Fruit fly (Drosophila melanogaster): Measurements from ENCODE around the gene CG10864.

Gene CG10864

DNA sequence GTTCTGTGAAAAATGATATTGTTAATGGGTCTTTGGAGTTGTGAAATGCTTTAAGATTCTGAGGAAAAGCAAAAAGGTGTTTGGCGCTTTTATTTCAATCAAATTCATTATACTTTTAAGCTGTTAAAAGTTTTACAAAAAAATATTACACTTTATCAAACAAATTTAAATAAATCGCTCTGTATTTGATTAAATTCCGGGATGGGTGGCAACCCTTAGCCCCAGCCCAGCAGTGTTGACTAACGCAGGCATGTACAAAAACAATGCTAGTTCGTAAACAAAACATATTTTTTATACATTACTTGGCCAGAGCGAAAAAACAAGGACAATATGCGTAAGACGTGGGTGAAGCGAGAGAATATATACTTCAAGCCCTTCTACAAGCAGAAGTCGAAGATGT, 6.7 kb downstream of the CG10864 start, which contains the start of gene CG7685 (continued):
- TF ChIP-seq ato (GFP tag; IDR thresholded peaks at IDR 0.05; ENCODE audit: partially characterized antibody) (no peak), Trl (optimal IDR thresholded peaks at IDR 0.05) (no peak), Trl (GFP tag; optimal IDR thresholded peaks at IDR 0.05) (peak; percentile 72), kni (GFP tag; optimal IDR thresholded peaks at IDR 0.05) (no peak), Tbp (GFP tag; optimal IDR thresholded peaks at IDR 0.05) (no peak), tup (GFP tag; optimal IDR thresholded peaks at IDR 0.05) (peak; percentile 50), bab2 (GFP tag; optimal IDR thresholded peaks at IDR 0.05) (peak; percentile 71), cg (GFP tag; optimal IDR thresholded peaks at IDR 0.05) (no peak), dpn (GFP tag; optimal IDR thresholded peaks at IDR 0.05) (peak; percentile 65 to 66), Taf1 (GFP tag; IDR thresholded peaks at IDR 0.05) (0 out of 2 replicates have a peak, but pooled peaks have one; percentile 8), p53 (GFP tag; optimal IDR thresholded peaks at IDR 0.05) (no peak), CG18011 (GFP tag; optimal IDR thresholded peaks at IDR 0.05) (peak; percentile 57), kah (GFP tag; optimal IDR thresholded peaks at IDR 0.05) (peak; percentile 56), ttk (GFP tag; IDR thresholded peaks at IDR 0.05) (0 out of 2 replicates have a peak, but pooled peaks have one; percentile 22), CG2678 (tag; optimal IDR thresholded peaks at IDR 0.05) (peak; percentile 68), klu (GFP tag; IDR thresholded peaks at IDR 0.05) (no peak), NC2α (GFP tag; optimal IDR thresholded peaks at IDR 0.05) (no peak), CG6254 (GFP tag; optimal IDR thresholded peaks at IDR 0.05) (no peak), Blimp-1 (GFP tag; optimal IDR thresholded peaks at IDR 0.05) (peak; percentile 38), CG9727 (GFP tag; optimal IDR thresholded peaks at IDR 0.05) (peak; percentile 40), chm (GFP tag; IDR thresholded peaks at IDR 0.05) (peak; percentile 77; the same call in 1 of the 2 replicates), CG2875 (GFP tag; optimal IDR thresholded peaks at IDR 0.05) (peak; percentile 11), chif (GFP tag; optimal IDR thresholded peaks at IDR 0.05) (peak; percentile 49 to 61), Hr39 (optimal IDR thresholded peaks at IDR 0.05) (no peak), HLH54F (GFP tag; optimal IDR thresholded peaks at IDR 0.05) (peak; percentile 75), CG1024 (GFP tag; IDR thresholded peaks at IDR 0.05) (no peak), ewg (GFP tag; optimal IDR thresholded peaks at IDR 0.05) (peak; percentile 19), CG3726 (GFP tag; IDR thresholded peaks at IDR 0.05) (no peak), nerfin-2 (GFP tag; IDR thresholded peaks at IDR 0.05; ENCODE audit: partially characterized antibody) (no peak), amos (GFP tag; IDR thresholded peaks at IDR 0.05; ENCODE audit: partially characterized antibody) (no peak), jigr1 (GFP tag; IDR thresholded peaks at IDR 0.05) (no peak), CG11398 (GFP tag; optimal IDR thresholded peaks at IDR 0.05) (no peak), D (optimal IDR thresholded peaks at IDR 0.05) (no peak), D (GFP tag; optimal IDR thresholded peaks at IDR 0.05) (peak; percentile 30), CG31224 (GFP tag; IDR thresholded peaks at IDR 0.05) (no peak), dmrt11E (tag; optimal IDR thresholded peaks at IDR 0.05) (peak; percentile 30), jumu (GFP tag; optimal IDR thresholded peaks at IDR 0.05) (peak; percentile 37), CG15011 (GFP tag; optimal IDR thresholded peaks at IDR 0.05) (no peak), Xbp1 (GFP tag; optimal IDR thresholded peaks at IDR 0.05) (peak; percentile 70), fu2 (GFP tag; optimal IDR thresholded peaks at IDR 0.05) (peak; percentile 55), CG2199 (GFP tag; IDR thresholded peaks at IDR 0.05) (0 out of 3 replicates have a peak, but pooled peaks have one; percentile 32), Mad (GFP tag; optimal IDR thresholded peaks at IDR 0.05) (peak; percentile 56), al (GFP tag; IDR thresholded peaks at IDR 0.05) (peak; percentile 34; the same call in 1 of the 2 replicates), E2f1 (GFP tag; IDR thresholded peaks at IDR 0.05) (0 out of 2 replicates have a peak, but pooled peaks have one; percentile 14), CG3995 (GFP tag; optimal IDR thresholded peaks at IDR 0.05) (peak; percentile 42), tna (GFP tag; IDR thresholded peaks at IDR 0.05; ENCODE audit: partially characterized antibody) (no peak), Jarid2 (GFP tag; optimal IDR thresholded peaks at IDR 0.05) (no peak), phol (tag; optimal IDR thresholded peaks at IDR 0.05) (peak; percentile 50), fd96Cb (tag; optimal IDR thresholded peaks at IDR 0.05) (peak; percentile 27), B-H2 (GFP tag; optimal IDR thresholded peaks at IDR 0.05) (peak; percentile 89), dmrt99B (tag; optimal IDR thresholded peaks at IDR 0.05) (peak; percentile 53)

Data from whole organism, embryonic.